Fruit fly (Drosophila melanogaster) whole organism, embryonic: Measurements from ENCODE around the gene ps.

Source experiments
- Adf1 ChIP-seq: fragments of 200-800 bp; sonication (Bioruptor generic); IDR thresholded peaks from 2 replicates; pipeline ENCODE4 v1.3.6; 2022; ENCODE audit warnings: missing biosample characterization, missing genetic modification characterization
- Bdp1 ChIP-seq: fragments of 200-800 bp; sonication (Bioruptor generic); optimal IDR thresholded peaks from 3 replicates; lab custom pipeline; 2016; ENCODE audit warnings: missing biosample characterization, missing genetic modification characterization
- CG10147 ChIP-seq: fragments of 200-800 bp; sonication (Bioruptor generic); optimal IDR thresholded peaks from 2 replicates; lab custom pipeline; 2019; ENCODE audit warnings: missing biosample characterization, mild to moderate bottlenecking, missing genetic modification characterization, moderate library complexity
- CG10267 ChIP-seq: fragments of 200-800 bp; sonication (Bioruptor generic); optimal IDR thresholded peaks from 2 replicates; lab custom pipeline; 2018; ENCODE audit warnings: missing biosample characterization, mild to moderate bottlenecking, missing genetic modification characterization, moderate library complexity
- CG10321 ChIP-seq: fragments of 200-800 bp; sonication (Bioruptor generic); IDR thresholded peaks from 2 replicates; pipeline ENCODE4 v1.3.6; 2022; ENCODE audit warnings: missing biosample characterization, missing genetic modification characterization
- CG11560 ChIP-seq: fragments of 200-800 bp; sonication (Bioruptor generic); IDR thresholded peaks from 3 replicates; pipeline ENCODE4 v1.3.6; 2022; ENCODE audit warnings: missing biosample characterization, missing genetic modification characterization
- CG1529 ChIP-seq: fragments of 200-800 bp; sonication (Bioruptor generic); optimal IDR thresholded peaks from 3 replicates; lab custom pipeline; 2018; ENCODE audit warnings: missing biosample characterization, missing genetic modification characterization
- CG1647 ChIP-seq: fragments of 200-800 bp; sonication (Bioruptor generic); optimal IDR thresholded peaks from 3 replicates; lab custom pipeline; 2016; ENCODE audit warnings: missing biosample characterization, missing genetic modification characterization
- CG17568 ChIP-seq: fragments of 200-800 bp; sonication (Bioruptor generic); optimal IDR thresholded peaks from 2 replicates; lab custom pipeline; 2018; ENCODE audit warnings: missing biosample characterization, mild to moderate bottlenecking, missing genetic modification characterization, moderate library complexity
- CG18619 ChIP-seq: fragments of 200-800 bp; sonication (Bioruptor generic); optimal IDR thresholded peaks from 3 replicates; lab custom pipeline; 2017; ENCODE audit warnings: missing biosample characterization, mild to moderate bottlenecking, missing genetic modification characterization
- CG31224 ChIP-seq: fragments of 200-800 bp; sonication (Bioruptor generic); IDR thresholded peaks from 2 replicates; pipeline ENCODE4 v1.3.6; 2022; ENCODE audit warnings: missing biosample characterization, missing genetic modification characterization
- CG32767 ChIP-seq: fragments of 200-800 bp; sonication (Bioruptor generic); IDR thresholded peaks from 2 replicates; pipeline ENCODE4 v1.3.6; 2022; ENCODE audit warnings: missing biosample characterization, missing genetic modification characterization
- CG33213 ChIP-seq: fragments of 200-800 bp; sonication (Bioruptor generic); optimal IDR thresholded peaks from 3 replicates; lab custom pipeline; 2016; ENCODE audit warnings: missing biosample characterization, missing genetic modification characterization
- CG4328 ChIP-seq: fragments of 200-800 bp; sonication (Bioruptor generic); optimal IDR thresholded peaks from 3 replicates; lab custom pipeline; 2017; ENCODE audit warnings: missing biosample characterization, missing genetic modification reagents, missing genetic modification characterization
- CG4730 ChIP-seq: fragments of 200-800 bp; sonication (Bioruptor generic); IDR thresholded peaks from 2 replicates; pipeline ENCODE4 v1.3.6; 2022; ENCODE audit warnings: missing biosample characterization, missing genetic modification characterization
- CG5953 ChIP-seq: fragments of 200-800 bp; sonication (Bioruptor generic); IDR thresholded peaks from 2 replicates; pipeline ENCODE4 v1.3.6; 2022; ENCODE audit warnings: missing biosample characterization, missing genetic modification characterization
- CG7271 ChIP-seq: fragments of 200-800 bp; sonication (Bioruptor generic); optimal IDR thresholded peaks from 2 replicates; lab custom pipeline; 2018; ENCODE audit warnings: missing biosample characterization, mild to moderate bottlenecking, missing genetic modification characterization, moderate library complexity
- CG9876 ChIP-seq: fragments of 200-800 bp; sonication (Bioruptor generic); optimal IDR thresholded peaks from 2 replicates; lab custom pipeline; 2016; ENCODE audit warnings: missing biosample characterization, missing genetic modification characterization
- CoRest ChIP-seq: fragments of 200-800 bp; sonication (Bioruptor generic); optimal IDR thresholded peaks from 3 replicates; lab custom pipeline; 2018; ENCODE audit warnings: missing biosample characterization, mild to moderate bottlenecking, missing genetic modification characterization, moderate library complexity
- D19A ChIP-seq: fragments of 200-800 bp; optimal IDR thresholded peaks from 3 replicates; lab custom pipeline; 2019; ENCODE audit warnings: missing biosample characterization, mild to moderate bottlenecking, missing genetic modification characterization, moderate library complexity
- Dad ChIP-seq: fragments of 200-800 bp; sonication (Bioruptor generic); optimal IDR thresholded peaks from 3 replicates; lab custom pipeline; 2016; ENCODE audit warnings: missing biosample characterization, missing genetic modification characterization
- Hmr ChIP-seq: fragments of 200-800 bp; sonication (Bioruptor generic); optimal IDR thresholded peaks from 3 replicates; lab custom pipeline; 2017; ENCODE audit warnings: mild to moderate bottlenecking, missing biosample characterization, missing genetic modification reagents, missing genetic modification characterization
- Hmx ChIP-seq: fragments of 200-800 bp; sonication (Bioruptor generic); optimal IDR thresholded peaks from 2 replicates; lab custom pipeline; 2016; ENCODE audit warnings: missing biosample characterization, missing genetic modification characterization
- Hsf ChIP-seq: fragments of 200-800 bp; sonication (Bioruptor generic); optimal IDR thresholded peaks from 3 replicates; lab custom pipeline; 2016; ENCODE audit warnings: missing biosample characterization, missing genetic modification characterization
- Lhr ChIP-seq: fragments of 200-800 bp; sonication (Bioruptor generic); optimal IDR thresholded peaks from 3 replicates; lab custom pipeline; 2017; ENCODE audit warnings: mild to moderate bottlenecking, missing biosample characterization, missing genetic modification reagents, missing genetic modification characterization
- MTF-1 ChIP-seq: fragments of 200-800 bp; sonication (Bioruptor generic); optimal IDR thresholded peaks from 2 replicates; lab custom pipeline; 2018; ENCODE audit warnings: missing biosample characterization, mild to moderate bottlenecking, missing genetic modification characterization, borderline replicate concordance
- Med ChIP-seq: fragments of 200-800 bp; sonication (Bioruptor generic); peaks from one replicate; lab custom pipeline; 2016; ENCODE audit warnings: missing biosample characterization, missing genetic modification characterization, mild to moderate bottlenecking, inconsistent platforms, moderate library complexity
- Mes4 ChIP-seq: fragments of 200-800 bp; sonication (Bioruptor generic); optimal IDR thresholded peaks from 2 replicates; lab custom pipeline; 2016; ENCODE audit warnings: missing biosample characterization, missing genetic modification characterization
- Scr ChIP-seq: fragments of 200-800 bp; sonication (Bioruptor generic); IDR thresholded peaks from 2 replicates; pipeline ENCODE4 v1.3.6; 2022; ENCODE audit warnings: missing biosample characterization, missing genetic modification characterization; ENCODE audit not compliant: partially characterized antibody
- Stat92E ChIP-seq, 3 experiments: fragments of >200 bp in 2 of 3; fragments of 200-800 bp in 1 of 3; sonication (Bioruptor generic) in 1 of 3; optimal IDR thresholded peaks; 2 replicates each; lab custom pipeline; 2017 to 2019; ENCODE audit warnings: missing biosample characterization in 3 of 3, missing genetic modification characterization in 3 of 3, mild to moderate bottlenecking in 1 of 3, moderate library complexity in 1 of 3
- Usf ChIP-seq: fragments of 200-800 bp; sonication (Bioruptor generic); optimal IDR thresholded peaks from 2 replicates; lab custom pipeline; 2017; ENCODE audit warnings: missing genotype, missing biosample characterization, missing genetic modification characterization
- ac ChIP-seq: fragments of 200-800 bp; sonication (Bioruptor generic); optimal IDR thresholded peaks from 3 replicates; lab custom pipeline; 2017; ENCODE audit warnings: missing biosample characterization, mild to moderate bottlenecking, missing genetic modification characterization
- az2 ChIP-seq: fragments of 200-800 bp; sonication (Bioruptor generic); optimal IDR thresholded peaks from 3 replicates; lab custom pipeline; 2016; ENCODE audit warnings: missing biosample characterization, missing genetic modification characterization
- bbx ChIP-seq: fragments of 200-800 bp; sonication (Bioruptor generic); IDR thresholded peaks from 2 replicates; pipeline ENCODE4 v1.3.6; 2022; ENCODE audit warnings: missing biosample characterization, missing genetic modification characterization; ENCODE audit not compliant: partially characterized antibody
- crol ChIP-seq: fragments of 200-800 bp; sonication (Bioruptor generic); IDR thresholded peaks from 2 replicates; pipeline ENCODE4 v1.3.6; 2022; ENCODE audit warnings: missing biosample characterization, missing genetic modification characterization
- danr ChIP-seq: fragments of 200-800 bp; sonication (Bioruptor generic); IDR thresholded peaks from 2 replicates; pipeline ENCODE4 v1.3.6; 2022; ENCODE audit warnings: missing biosample characterization, missing genetic modification characterization
- grn ChIP-seq: fragments of 200-800 bp; sonication (Bioruptor generic); optimal IDR thresholded peaks from 3 replicates; lab custom pipeline; 2017; ENCODE audit warnings: missing biosample characterization, missing genetic modification characterization
- hb ChIP-seq: fragments of 200-800 bp; sonication (Bioruptor generic); IDR thresholded peaks from 3 replicates; pipeline ENCODE4 v1.3.6; 2022; ENCODE audit warnings: missing biosample characterization, missing genetic modification characterization; ENCODE audit not compliant: partially characterized antibody
- nmo ChIP-seq: fragments of 200-800 bp; sonication (Bioruptor generic); optimal IDR thresholded peaks from 2 replicates; lab custom pipeline; 2018; ENCODE audit warnings: missing biosample characterization, mild to moderate bottlenecking, missing genetic modification characterization, moderate library complexity
- pfk ChIP-seq: fragments of 200-800 bp; sonication (Bioruptor generic); optimal IDR thresholded peaks from 2 replicates; lab custom pipeline; 2018; ENCODE audit warnings: missing biosample characterization, mild to moderate bottlenecking, missing genetic modification characterization, moderate library complexity
- prd ChIP-seq, 3 experiments: fragments of >200 bp in 2 of 3; fragments of 200-800 bp in 1 of 3; sonication (Bioruptor generic) in 1 of 3; optimal IDR thresholded peaks in 2 of 3; IDR thresholded peaks in 1 of 3; 2 replicates in 2 of 3; 3 replicates in 1 of 3; pipeline versions ENCODE4 v1.3.6 to Lab custom; 2017 to 2022; ENCODE audit warnings: missing biosample characterization in 1 of 3, missing genetic modification characterization in 1 of 3
- sc ChIP-seq, 3 experiments: fragments of >200 bp in 2 of 3; fragments of 200-800 bp in 1 of 3; sonication (Bioruptor generic) in 1 of 3; optimal IDR thresholded peaks; 2 replicates in 2 of 3; 3 replicates in 1 of 3; lab custom pipeline; 2017; ENCODE audit warnings: mild to moderate bottlenecking in 1 of 3, missing biosample characterization in 1 of 3, missing genetic modification characterization in 1 of 3, missing genetic modification reagents in 1 of 3
- seq ChIP-seq: fragments of 200-800 bp; sonication (Bioruptor generic); IDR thresholded peaks from 2 replicates; pipeline ENCODE4 v1.3.6; 2022; ENCODE audit warnings: missing biosample characterization, missing genetic modification characterization
- stc ChIP-seq: fragments of 200-800 bp; sonication (Bioruptor generic); IDR thresholded peaks from 2 replicates; pipeline ENCODE4 v1.3.6; 2022; ENCODE audit warnings: missing biosample characterization, missing genetic modification characterization
- tap ChIP-seq: fragments of 200-800 bp; optimal IDR thresholded peaks from 3 replicates; lab custom pipeline; 2019; ENCODE audit warnings: missing biosample characterization, mild to moderate bottlenecking, missing genetic modification characterization, moderate library complexity
- ttk ChIP-seq: fragments of 200-800 bp; sonication (Bioruptor generic); IDR thresholded peaks from 2 replicates; pipeline ENCODE4 v2.1.2; 2022; ENCODE audit warnings: missing biosample characterization, missing genetic modification characterization
- wek ChIP-seq: fragments of 200-800 bp; sonication (Bioruptor generic); optimal IDR thresholded peaks from 3 replicates; lab custom pipeline; 2018; ENCODE audit warnings: missing biosample characterization, mild to moderate bottlenecking, missing genetic modification characterization, moderate library complexity
- zen2 ChIP-seq: fragments of 200-800 bp; sonication (Bioruptor generic); IDR thresholded peaks from 3 replicates; pipeline ENCODE4 v1.3.6; 2022; ENCODE audit warnings: missing biosample characterization, missing genetic modification characterization; ENCODE audit not compliant: partially characterized antibody
- zf30C ChIP-seq: fragments of 200-800 bp; sonication (Bioruptor generic); optimal IDR thresholded peaks from 3 replicates; lab custom pipeline; 2018; ENCODE audit warnings: missing biosample characterization, mild to moderate bottlenecking, missing genetic modification characterization

The ps gene

dm6 chr3R:9370413-9370812, 47.3 kb upstream of the ps start (continued):
- TF ChIP-seq bbx (GFP tag; lab: Robert Waterston, UW) (no peak), CG4730 (GFP tag; lab: Robert Waterston, UW) (no peak), prd (optimal IDR thresholded peaks at IDR 0.05; lab: Kevin White, UChicago) (no peak), prd (GFP tag; IDR thresholded peaks at IDR 0.05; lab: Robert Waterston, UW) (peak; percentile 64; the same call in 2 of the 3 replicates), CG4328 (GFP tag; lab: Kevin White, UChicago) (no peak), CG1529 (no peak), CG11560 (no peak), CG17568 (GFP tag; lab: Kevin White, UChicago) (peak; percentile 57), stc (peak; percentile 73), CG1647 (peak; percentile 31), Dad (GFP tag; lab: Kevin White, UChicago) (no peak), CG10267 (tag; lab: Kevin White, UChicago) (peak; percentile 19), seq (peak; percentile 60; the same call in 1 of the 2 replicates), ttk (0 out of 2 replicates have a peak, but pooled peaks have one; percentile 17), Lhr (GFP tag; lab: Kevin White, UChicago) (no peak), D19A (peak; percentile 97), ac (GFP tag; lab: Kevin White, UChicago) (no peak), Hmx (GFP tag; lab: Kevin White, UChicago) (no peak), CG7271 (tag; lab: Kevin White, UChicago) (no peak), sc (optimal IDR thresholded peaks at IDR 0.05; lab: Kevin White, UChicago) (no peak), sc (GFP tag; optimal IDR thresholded peaks at IDR 0.05; lab: Kevin White, UChicago) (no peak), CG10321 (GFP tag; lab: Robert Waterston, UW) (no peak), CoRest (tag; lab: Kevin White, UChicago) (peak; percentile 65), CG32767 (GFP tag; lab: Robert Waterston, UW) (0 out of 2 replicates have a peak, but pooled peaks have one; percentile 34), CG5953 (GFP tag; lab: Robert Waterston, UW) (0 out of 2 replicates have a peak, but pooled peaks have one; percentile 8), Hsf (GFP tag; lab: Kevin White, UChicago) (peak; percentile 34), Usf (GFP tag; lab: Kevin White, UChicago) (no peak), crol (GFP tag; lab: Robert Waterston, UW) (no peak), MTF-1 (GFP tag; lab: Kevin White, UChicago) (no peak), CG10147 (peak; percentile 34), wek (GFP tag; lab: Kevin White, UChicago) (no peak), nmo (GFP tag; lab: Kevin White, UChicago) (no peak), Stat92E (GFP tag; optimal IDR thresholded peaks at IDR 0.05; lab: Kevin White, UChicago) (no peak), CG18619 (peak; percentile 6), Hmr (peak; percentile 65), Bdp1 (no peak), grn (GFP tag; lab: Kevin White, UChicago) (no peak), zen2 (GFP tag; lab: Robert Waterston, UW) (no peak), az2 (GFP tag; lab: Kevin White, UChicago) (peak; percentile 28), CG9876 (no peak), Med (GFP tag; lab: Kevin White, UChicago) (peak; percentile 86), Scr (GFP tag; lab: Robert Waterston, UW) (no peak), tap (tag; lab: Kevin White, UChicago) (peak; percentile 54), zf30C (no peak), hb (GFP tag; lab: Robert Waterston, UW) (no peak), pfk (GFP tag; lab: Kevin White, UChicago) (no peak), danr (GFP tag; lab: Robert Waterston, UW) (peak; percentile 31; the same call in 1 of the 2 replicates), Mes4 (GFP tag; lab: Kevin White, UChicago) (no peak), CG31224 (GFP tag; lab: Robert Waterston, UW) (peak; percentile 43; the same call in 1 of the 2 replicates), Adf1 (GFP tag; lab: Robert Waterston, UW) (no peak), CG33213 (GFP tag; lab: Kevin White, UChicago) (no peak)
